Worm (Caenorhabditis elegans) whole organism, L3 larva: Measurements from ENCODE around the gene penr-1.

Experiments used
- R02D3.7 ChIP-seq: fragments of 150-350 bp; optimal IDR thresholded peaks from 2 replicates; lab custom pipeline; 2014; ENCODE audit warnings: missing biosample characterization, missing genetic modification characterization
- ZK546.5 ChIP-seq: sonication (generic microtip); optimal IDR thresholded peaks from 2 replicates; lab custom pipeline; 2017; ENCODE audit warnings: missing biosample characterization, missing genetic modification characterization
- aly-2 ChIP-seq: fragments of 150-350 bp; optimal IDR thresholded peaks from 2 replicates; lab custom pipeline; 2014; ENCODE audit warnings: missing biosample characterization, missing genetic modification characterization
- ama-1 ChIP-seq: fragments of 150-350 bp; optimal IDR thresholded peaks from 2 replicates; lab custom pipeline; 2018
- ceh-16 ChIP-seq: sonication (generic microtip); optimal IDR thresholded peaks from 2 replicates; lab custom pipeline; 2017; ENCODE audit warnings: missing biosample characterization, missing genetic modification characterization
- ceh-28 ChIP-seq: fragments of 150-350 bp; optimal IDR thresholded peaks from 2 replicates; lab custom pipeline; 2014; ENCODE audit warnings: missing biosample characterization, missing genetic modification reagents, missing genetic modification characterization
- ceh-82 ChIP-seq: fragments of 150-350 bp; optimal IDR thresholded peaks from 2 replicates; lab custom pipeline; 2014; ENCODE audit warnings: missing biosample characterization, missing genetic modification characterization
- ceh-9 ChIP-seq: sonication (generic microtip); optimal IDR thresholded peaks from 2 replicates; lab custom pipeline; 2018; ENCODE audit warnings: missing biosample characterization, missing genetic modification characterization
- daf-12 ChIP-seq: fragments of 150-350 bp; optimal IDR thresholded peaks from 2 replicates; lab custom pipeline; 2014; ENCODE audit warnings: missing biosample characterization, missing genetic modification reagents, missing genetic modification characterization
- egl-27 ChIP-seq: sonication (generic microtip); optimal IDR thresholded peaks from 4 replicates; lab custom pipeline; 2017; ENCODE audit warnings: missing biosample characterization, missing genetic modification reagents, missing genetic modification characterization
- egl-5 ChIP-seq: fragments of 150-350 bp; optimal IDR thresholded peaks from 2 replicates; lab custom pipeline; 2017; ENCODE audit warnings: missing biosample characterization, missing genetic modification reagents, missing genetic modification characterization, inconsistent platforms
- elt-1 ChIP-seq: fragments of 150-350 bp; optimal IDR thresholded peaks from 2 replicates; lab custom pipeline; 2014; ENCODE audit warnings: missing biosample characterization, missing genetic modification characterization
- elt-2 ChIP-seq: sonication (generic microtip); optimal IDR thresholded peaks from 2 replicates; lab custom pipeline; 2016; ENCODE audit warnings: missing genetic modification reagents, mild to moderate bottlenecking, missing genetic modification characterization, missing compliant biosample characterization
- elt-3 ChIP-seq, 3 experiments: fragments of 150-350 bp in 1 of 3; sonication (generic microtip) in 2 of 3; optimal IDR thresholded peaks; 2 replicates in 2 of 3; 4 replicates in 1 of 3; lab custom pipeline; 2014 to 2017; ENCODE audit warnings: missing biosample characterization in 3 of 3, missing genetic modification characterization in 3 of 3
- eor-1 ChIP-seq, 2 experiments: fragments of 150-350 bp; optimal IDR thresholded peaks; 2 replicates each; lab custom pipeline; 2014 to 2018; ENCODE audit warnings: missing biosample characterization in 2 of 2, missing genetic modification characterization in 2 of 2
- fkh-10 ChIP-seq: sonication (generic microtip); optimal IDR thresholded peaks from 2 replicates; lab custom pipeline; 2017; ENCODE audit warnings: missing biosample characterization, missing genetic modification reagents, missing genetic modification characterization
- fkh-2 ChIP-seq: fragments of 150-350 bp; optimal IDR thresholded peaks from 2 replicates; lab custom pipeline; 2014; ENCODE audit warnings: missing biosample characterization, missing genetic modification reagents, missing genetic modification characterization
- fos-1 ChIP-seq: fragments of 150-350 bp; optimal IDR thresholded peaks from 2 replicates; lab custom pipeline; 2014; ENCODE audit warnings: missing biosample characterization, missing genetic modification characterization
- hmg-11 ChIP-seq: sonication (generic microtip); optimal IDR thresholded peaks from 2 replicates; lab custom pipeline; 2016; ENCODE audit warnings: missing genetic modification characterization, missing compliant biosample characterization
- jun-1 ChIP-seq: fragments of 150-350 bp; optimal IDR thresholded peaks from 2 replicates; lab custom pipeline; 2014; ENCODE audit warnings: missing biosample characterization, missing genetic modification reagents, missing genetic modification characterization
- lin-15B ChIP-seq: fragments of 150-350 bp; optimal IDR thresholded peaks from 2 replicates; lab custom pipeline; 2014; ENCODE audit warnings: missing biosample characterization, missing genetic modification characterization
- lin-39 ChIP-seq: fragments of 150-350 bp; optimal IDR thresholded peaks from 2 replicates; lab custom pipeline; 2018; ENCODE audit warnings: missing biosample characterization, missing genetic modification reagents, missing genetic modification characterization
- lsy-12 ChIP-seq: sonication (generic microtip); optimal IDR thresholded peaks from 2 replicates; lab custom pipeline; 2016; ENCODE audit warnings: mild to moderate bottlenecking, missing genetic modification characterization, missing compliant biosample characterization
- mdl-1 ChIP-seq: fragments of 150-350 bp; optimal IDR thresholded peaks from 2 replicates; lab custom pipeline; 2014; ENCODE audit warnings: missing biosample characterization, missing genetic modification characterization
- mml-1 ChIP-seq: fragments of 150-350 bp; sonication (generic microtip); optimal IDR thresholded peaks from 3 replicates; lab custom pipeline; 2014; ENCODE audit warnings: missing biosample characterization, missing genetic modification characterization
- nfya-1 ChIP-seq: sonication (generic microtip); optimal IDR thresholded peaks from 2 replicates; lab custom pipeline; 2017; ENCODE audit warnings: missing genetic modification characterization, mild to moderate bottlenecking, missing compliant biosample characterization, antibody characterized with exemption, moderate library complexity; ENCODE audit not compliant: insufficient read depth
- nhr-11 ChIP-seq: fragments of 150-350 bp; optimal IDR thresholded peaks from 2 replicates; lab custom pipeline; 2014; ENCODE audit warnings: missing biosample characterization, missing genetic modification characterization
- nhr-12 ChIP-seq: fragments of 150-350 bp; optimal IDR thresholded peaks from 2 replicates; lab custom pipeline; 2014; ENCODE audit warnings: missing biosample characterization, missing genetic modification characterization
- nhr-23 ChIP-seq: fragments of 150-350 bp; optimal IDR thresholded peaks from 2 replicates; lab custom pipeline; 2014; ENCODE audit warnings: missing biosample characterization, missing genetic modification reagents, missing genetic modification characterization
- nhr-237 ChIP-seq: fragments of 150-350 bp; optimal IDR thresholded peaks from 2 replicates; lab custom pipeline; 2014; ENCODE audit warnings: missing biosample characterization, missing genetic modification characterization
- nhr-25 ChIP-seq: sonication (generic microtip); optimal IDR thresholded peaks from 2 replicates; lab custom pipeline; 2017; ENCODE audit warnings: missing biosample characterization, missing genetic modification characterization
- nhr-28 ChIP-seq: fragments of 150-350 bp; optimal IDR thresholded peaks from 2 replicates; lab custom pipeline; 2014; ENCODE audit warnings: missing biosample characterization, missing genetic modification characterization
- nhr-43 ChIP-seq: sonication (generic microtip); optimal IDR thresholded peaks from 2 replicates; lab custom pipeline; 2016; ENCODE audit warnings: mild to moderate bottlenecking, missing genetic modification characterization, missing compliant biosample characterization; ENCODE audit not compliant: poor library complexity, severe bottlenecking
- nhr-67 ChIP-seq: fragments of 150-350 bp; optimal IDR thresholded peaks from 2 replicates; lab custom pipeline; 2014; ENCODE audit warnings: missing biosample characterization, missing genetic modification characterization
- nhr-76 ChIP-seq: fragments of 150-350 bp; sonication (generic microtip); optimal IDR thresholded peaks from 5 replicates; lab custom pipeline; 2014; ENCODE audit warnings: missing biosample characterization, missing genetic modification characterization
- nhr-77 ChIP-seq: fragments of 150-350 bp; optimal IDR thresholded peaks from 2 replicates; lab custom pipeline; 2014; ENCODE audit warnings: missing biosample characterization, missing genetic modification characterization
- pha-4 ChIP-seq: fragments of 150-350 bp; optimal IDR thresholded peaks from 2 replicates; lab custom pipeline; 2014; ENCODE audit warnings: missing biosample characterization, missing genetic modification reagents, missing genetic modification characterization
- pqm-1 ChIP-seq: fragments of 150-350 bp; optimal IDR thresholded peaks from 2 replicates; lab custom pipeline; 2017; ENCODE audit warnings: missing biosample characterization, missing genetic modification characterization, inconsistent platforms
- sea-2 ChIP-seq: fragments of 150-350 bp; sonication (generic microtip); optimal IDR thresholded peaks from 4 replicates; lab custom pipeline; 2014; ENCODE audit warnings: missing biosample characterization, missing genetic modification reagents, missing genetic modification characterization
- skn-1 ChIP-seq: fragments of 150-350 bp; optimal IDR thresholded peaks from 2 replicates; lab custom pipeline; 2014; ENCODE audit warnings: missing biosample characterization, missing genetic modification characterization
- snpc-4 ChIP-seq: fragments of 150-350 bp; optimal IDR thresholded peaks from 2 replicates; lab custom pipeline; 2014; ENCODE audit warnings: missing biosample characterization, missing genetic modification characterization
- tbx-2 ChIP-seq: sonication (generic microtip); optimal IDR thresholded peaks from 2 replicates; lab custom pipeline; 2016; ENCODE audit warnings: mild to moderate bottlenecking, missing genetic modification characterization, missing compliant biosample characterization
- unc-39 ChIP-seq: sonication (generic microtip); optimal IDR thresholded peaks from 4 replicates; lab custom pipeline; 2017; ENCODE audit warnings: missing biosample characterization, missing genetic modification characterization
- unc-62 ChIP-seq: fragments of 150-350 bp; sonication (generic microtip); optimal IDR thresholded peaks from 4 replicates; lab custom pipeline; 2014; ENCODE audit warnings: missing biosample characterization, missing genetic modification reagents, missing genetic modification characterization
- zag-1 ChIP-seq: fragments of 150-350 bp; optimal IDR thresholded peaks from 2 replicates; lab custom pipeline; 2014; ENCODE audit warnings: missing biosample characterization, missing genetic modification characterization
- ztf-11 ChIP-seq: fragments of 150-350 bp; optimal IDR thresholded peaks from 2 replicates; lab custom pipeline; 2014; ENCODE audit warnings: missing biosample characterization, missing genetic modification characterization
- ztf-4 ChIP-seq: fragments of 150-350 bp; optimal IDR thresholded peaks from 2 replicates; lab custom pipeline; 2014; ENCODE audit warnings: missing biosample characterization, missing genetic modification characterization

Gene penr-1

ce11 chrV:5271487-5271886 is 2.2 kb downstream of the penr-1 start:
- TF ChIP-seq elt-1 (no peak), nhr-76 (tag; lab: Kevin White, UChicago) (no peak), ceh-82 (no peak), aly-2 (tag; lab: Kevin White, UChicago) (no peak), fkh-10 (GFP tag; lab: Kevin White, UChicago) (no peak), sea-2 (GFP tag; lab: Kevin White, UChicago) (no peak), ztf-11 (tag; lab: Kevin White, UChicago) (no peak), skn-1 (tag; lab: Kevin White, UChicago) (peak; percentile 23), unc-62 (GFP tag; lab: Kevin White, UChicago) (no peak), nhr-12 (tag; lab: Kevin White, UChicago) (no peak), pqm-1 (tag; lab: Kevin White, UChicago) (peak; percentile 87), nhr-237 (no peak), fkh-2 (tag; lab: Kevin White, UChicago) (no peak), lin-39 (peak; percentile 28), nhr-23 (tag; lab: Kevin White, UChicago) (no peak), lsy-12 (peak; percentile 23), lin-15B (tag; lab: Kevin White, UChicago) (no peak), hmg-11 (tag; lab: Kevin White, UChicago) (no peak), egl-5 (tag; lab: Kevin White, UChicago) (no peak), zag-1 (tag; lab: Kevin White, UChicago) (no peak), ceh-9 (no peak), tbx-2 (tag; lab: Kevin White, UChicago) (peak; percentile 9), eor-1 (tag; optimal IDR thresholded peaks at IDR 0.05; lab: Kevin White, UChicago) (no peak), snpc-4 (tag; lab: Kevin White, UChicago) (no peak), nhr-25 (no peak), pha-4 (tag; lab: Kevin White, UChicago) (peak; percentile 61), ceh-28 (no peak), ceh-16 (tag; lab: Kevin White, UChicago) (no peak), daf-12 (tag; lab: Kevin White, UChicago) (peak; percentile 25), elt-2 (tag; lab: Kevin White, UChicago) (peak; percentile 93), unc-39 (tag; lab: Kevin White, UChicago) (no peak), ZK546.5 (no peak), mml-1 (tag; lab: Kevin White, UChicago) (peak; percentile 80), nhr-67 (tag; lab: Kevin White, UChicago) (no peak), mdl-1 (peak; percentile 26), ama-1 (lab: Kevin White, UChicago) (peak; percentile 73), egl-27 (no peak), R02D3.7 (tag; lab: Kevin White, UChicago) (no peak), elt-3 (tag; optimal IDR thresholded peaks at IDR 0.05; lab: Kevin White, UChicago) (peak in 1 of 3 experiments; percentile 10), fos-1 (tag; lab: Kevin White, UChicago) (no peak), nhr-77 (tag; lab: Kevin White, UChicago) (no peak), jun-1 (peak; percentile 62), nhr-11 (tag; lab: Kevin White, UChicago) (peak; percentile 44), ztf-4 (tag; lab: Kevin White, UChicago) (no peak), nhr-43 (tag; lab: Kevin White, UChicago) (peak; percentile 47), nhr-28 (tag; lab: Kevin White, UChicago) (no peak), nfya-1 (tag; lab: Kevin White, UChicago) (peak; percentile 60)
- TF ChIP-seq, all 47 proteins: peak for 16
